Fruit fly (Drosophila melanogaster): Measurements from ENCODE around the gene CG44838.

DNA sequence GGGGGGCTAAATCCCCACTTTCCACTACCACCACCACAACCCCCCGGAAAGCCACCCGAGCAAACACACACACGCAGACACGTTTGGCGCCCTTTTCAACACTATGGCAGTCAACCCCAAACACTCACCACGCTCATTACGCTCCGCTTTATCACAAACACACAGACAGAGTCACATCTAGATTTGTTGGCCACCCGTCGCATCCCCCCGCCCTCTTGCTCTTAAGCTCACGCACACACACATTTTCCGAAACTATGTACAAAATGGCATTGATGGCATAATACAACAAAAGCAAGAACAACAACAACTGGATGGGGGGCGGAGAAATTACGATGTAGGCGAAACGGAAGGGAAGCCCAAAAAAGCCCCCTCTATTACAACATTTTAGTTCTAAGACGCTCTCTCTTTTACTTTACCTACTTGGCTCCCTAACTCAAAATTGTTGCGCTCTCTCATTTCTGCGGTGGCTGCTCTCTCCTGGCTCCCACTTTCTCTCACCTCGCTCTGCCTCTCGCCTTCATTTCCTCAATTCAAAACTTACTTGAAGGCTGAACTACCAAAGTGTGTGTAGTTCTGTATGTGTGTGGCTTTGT is 4.9 kb downstream of the CG44838 start:
- TF ChIP-seq pan (optimal IDR thresholded peaks at IDR 0.05) (no peak), psq (optimal IDR thresholded peaks at IDR 0.05) (no peak), EcR (GFP tag; optimal IDR thresholded peaks at IDR 0.05) (no peak)
